Worm (Caenorhabditis elegans): Measurements from ENCODE around the gene T21C9.6.

T21C9.6 gene

DNA sequence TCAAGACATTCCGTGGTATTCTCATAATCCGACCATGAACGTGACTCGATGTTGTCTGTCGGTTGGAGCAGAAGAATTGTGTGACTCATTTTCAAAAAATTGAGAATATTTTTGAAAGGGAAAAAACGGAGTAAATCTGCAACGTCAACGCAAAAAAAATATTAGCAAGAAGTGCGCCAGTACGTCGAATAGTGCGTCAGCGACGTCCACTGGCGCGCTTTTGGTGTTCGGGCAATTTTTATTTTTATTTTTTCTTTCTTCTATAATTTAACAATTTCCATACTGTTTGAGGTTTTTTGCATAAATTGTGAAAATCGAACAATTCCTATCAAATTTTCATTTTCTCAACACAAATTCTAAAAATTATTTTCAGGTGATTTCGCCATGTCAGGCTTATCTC, 2.7 kb upstream of the T21C9.6 start, which contains the start of the genes erh-1 and lpd-9 (continued):
- TF ChIP-seq nhr-6 (tag; optimal IDR thresholded peaks at IDR 0.05) = no peak
- 0 out of 2 replicates have a peak, but pooled peaks have one; percentile 24 for TF ChIP-seq arid-1 (GFP tag; conservative IDR thresholded peaks at IDR 0.05)
- TF ChIP-seq T20F7.1 (GFP tag; optimal IDR thresholded peaks at IDR 0.05) = peak; percentile 74
- peak; percentile 52 for TF ChIP-seq spr-1 (tag; optimal IDR thresholded peaks at IDR 0.05)
- no peak for TF ChIP-seq unc-62 (GFP tag; optimal IDR thresholded peaks at IDR 0.05 in 1 of 2)
- TF ChIP-seq unc-62 (tag; optimal IDR thresholded peaks at IDR 0.05) = no peak
- TF ChIP-seq R02D3.7 (tag; optimal IDR thresholded peaks at IDR 0.05) = no peak
- no peak for TF ChIP-seq aha-1 (tag)
- no peak for TF ChIP-seq ces-1 (GFP tag; optimal IDR thresholded peaks at IDR 0.05)
- TF ChIP-seq nhr-10 (tag; optimal IDR thresholded peaks at IDR 0.05) = no peak

DNA sequence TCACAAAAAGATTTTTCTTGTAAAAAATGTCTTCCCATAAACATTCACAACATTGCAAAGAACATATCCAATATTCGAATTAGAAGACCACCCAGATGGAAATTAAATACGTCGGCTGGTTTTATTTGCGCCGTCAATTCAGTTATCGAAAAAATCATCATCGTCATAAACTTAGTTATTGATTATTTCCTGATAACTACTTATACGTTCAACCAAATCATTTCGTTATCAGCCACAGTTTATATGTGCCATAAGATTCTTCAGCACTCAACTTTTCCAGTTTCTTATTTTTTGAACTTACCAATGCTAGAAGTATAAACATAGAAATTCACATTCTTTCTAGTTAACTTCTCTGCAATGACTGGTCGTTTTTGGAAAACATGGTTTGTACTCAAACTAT, 1.0 kb upstream of the T21C9.6 start:
- TF ChIP-seq ceh-20 (GFP tag; IDR thresholded peaks at IDR 0.05) = no peak
- no peak for TF ChIP-seq hif-1 (tag; optimal IDR thresholded peaks at IDR 0.05)
- no peak for TF ChIP-seq Y105C5A.15 (GFP tag; IDR thresholded peaks at IDR 0.05)
- TF ChIP-seq dmd-6 (GFP tag; IDR thresholded peaks at IDR 0.05) = peak; percentile 58; the same call in 1 of the 2 replicates
- peak; percentile 88 for TF ChIP-seq php-3 (GFP tag; IDR thresholded peaks at IDR 0.05)
- TF ChIP-seq pqm-1 (tag; optimal IDR thresholded peaks at IDR 0.05) = peak; percentile 83
- peak; percentile 46 for TF ChIP-seq hlh-11 (tag; optimal IDR thresholded peaks at IDR 0.05)
- TF ChIP-seq dve-1 (tag; optimal IDR thresholded peaks at IDR 0.05; ENCODE audit: insufficient read depth) = peak; percentile 27
- TF ChIP-seq nhr-77 (tag; optimal IDR thresholded peaks at IDR 0.05) = peak; percentile 29
- TF ChIP-seq ztf-7 (tag; optimal IDR thresholded peaks at IDR 0.05) = no peak
- TF ChIP-seq lsy-2 (tag; optimal IDR thresholded peaks at IDR 0.05) = no peak
- peak; percentile 72 for TF ChIP-seq nhr-28 (tag; optimal IDR thresholded peaks at IDR 0.05)
- TF ChIP-seq zip-2 (tag; optimal IDR thresholded peaks at IDR 0.05) = no peak
- no peak for TF ChIP-seq daf-16 (GFP tag; optimal IDR thresholded peaks at IDR 0.05)
- peak; percentile 57 for TF ChIP-seq daf-16 (tag; optimal IDR thresholded peaks at IDR 0.05)

DNA sequence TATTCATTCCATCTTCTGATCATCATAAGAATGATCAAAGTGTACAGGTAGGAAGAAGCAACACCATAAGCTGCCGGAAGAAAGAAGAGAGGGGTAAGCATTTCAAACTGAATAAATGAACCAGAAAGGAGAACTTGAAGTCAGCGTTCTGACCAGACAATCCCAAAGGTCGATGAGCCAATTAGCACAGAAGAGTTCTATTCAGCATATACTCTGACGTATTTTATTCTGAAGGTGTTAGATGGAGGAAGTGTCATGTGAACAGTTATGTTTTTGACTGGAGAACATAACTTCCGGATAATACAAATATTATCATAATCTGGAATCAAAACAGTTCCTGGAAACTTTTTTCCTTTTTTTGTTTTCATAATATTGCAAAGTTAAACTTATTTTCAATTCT, 7.0 kb downstream of the T21C9.6 start, which contains the start of gene srg-32:
TSS of gene srg-32 (minus strand) at position 101 of the 400 bp plus-strand sequence.
- TF ChIP-seq ceh-82 (tag; optimal IDR thresholded peaks at IDR 0.05) (no peak), nhr-11 (tag; optimal IDR thresholded peaks at IDR 0.05) (no peak), egl-43 (GFP tag; IDR thresholded peaks at IDR 0.05) (no peak), saeg-2 (GFP tag; IDR thresholded peaks at IDR 0.05) (no peak)

DNA sequence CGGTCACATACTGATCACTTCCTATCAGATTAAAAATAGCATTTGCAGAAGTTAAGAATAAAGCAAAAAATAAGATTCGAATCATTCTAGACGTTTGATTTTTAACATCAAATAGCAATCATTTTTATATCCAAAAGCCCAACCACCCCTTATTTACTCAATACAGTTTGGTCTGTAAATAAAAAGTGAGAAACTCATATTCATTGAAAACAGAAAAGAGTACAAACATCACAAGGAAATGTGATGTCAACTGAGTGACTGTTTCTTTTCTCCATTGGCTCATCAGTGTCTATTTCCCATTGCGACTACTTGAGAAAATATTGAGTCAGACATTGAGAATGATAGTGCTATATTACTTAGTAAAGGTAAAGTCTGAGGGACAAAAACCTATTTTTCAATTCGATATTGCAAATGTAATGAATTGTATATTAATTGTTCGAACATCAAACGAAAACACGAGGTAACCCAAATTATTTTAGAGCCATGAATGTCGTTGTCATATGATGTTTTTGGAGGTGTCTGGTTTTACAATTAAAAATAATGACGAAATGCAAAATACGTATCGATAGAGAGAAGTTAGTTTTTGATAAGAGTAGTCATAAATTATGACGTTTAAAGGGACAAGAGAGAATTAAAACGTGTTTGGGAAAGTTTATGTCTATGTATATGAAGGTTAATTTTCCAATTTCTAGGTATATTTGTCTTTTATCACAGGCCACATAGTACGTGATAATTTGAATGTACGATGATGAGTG, 8.3 kb downstream of the T21C9.6 start, which contains the start of gene ttr-23:
TSS of gene ttr-23 (minus strand) at position 87 of the 755 bp plus-strand sequence.
- peak; percentile 4 for TF ChIP-seq nhr-102 (tag; optimal IDR thresholded peaks at IDR 0.05)
- TF ChIP-seq hif-1 (tag; optimal IDR thresholded peaks at IDR 0.05) = peak in 1 of 2 experiments; percentile 74
- TF ChIP-seq ceh-44 (GFP tag; IDR thresholded peaks at IDR 0.05) = no peak
- TF ChIP-seq nhr-48 (tag; optimal IDR thresholded peaks at IDR 0.05) = no peak
- TF ChIP-seq aha-1 (tag) = peak; percentile 37
- TF ChIP-seq ztf-7 (tag; optimal IDR thresholded peaks at IDR 0.05) = peak; percentile 72
- TF ChIP-seq php-3 (GFP tag; IDR thresholded peaks at IDR 0.05) = peak; percentile 60
- no peak for TF ChIP-seq lir-3 (tag; optimal IDR thresholded peaks at IDR 0.05)
- no peak for TF ChIP-seq ctbp-1 (GFP tag; IDR thresholded peaks at IDR 0.05)
- peak in 1 of 2 experiments; percentile 95 for TF ChIP-seq unc-62 (GFP tag; optimal IDR thresholded peaks at IDR 0.05 in 1 of 2)
- no peak for TF ChIP-seq unc-62 (tag; optimal IDR thresholded peaks at IDR 0.05)
- no peak for TF ChIP-seq egl-27 (tag; optimal IDR thresholded peaks at IDR 0.05)
- peak; percentile 78 for TF ChIP-seq dve-1 (tag; optimal IDR thresholded peaks at IDR 0.05; ENCODE audit: insufficient read depth)
- TF ChIP-seq nhr-28 (tag; optimal IDR thresholded peaks at IDR 0.05) = peak; percentile 49
- 0 out of 2 replicates have a peak, but pooled peaks have one; percentile 18 for TF ChIP-seq dmd-6 (GFP tag; IDR thresholded peaks at IDR 0.05)
- no peak for TF ChIP-seq daf-19 (GFP tag; conservative IDR thresholded peaks at IDR 0.05)
- TF ChIP-seq hlh-30 (tag; optimal IDR thresholded peaks at IDR 0.05; ENCODE audit: insufficient read depth) = peak; percentile 14
- TF ChIP-seq hlh-11 (tag; optimal IDR thresholded peaks at IDR 0.05) = peak; percentile 52
- peak; percentile 72 for TF ChIP-seq nhr-77 (tag; optimal IDR thresholded peaks at IDR 0.05)
- peak in 1 of 2 experiments; percentile 35 for TF ChIP-seq mdl-1 (tag; optimal IDR thresholded peaks at IDR 0.05)
- TF ChIP-seq T20F7.1 (GFP tag; optimal IDR thresholded peaks at IDR 0.05) = peak; percentile 21
- no peak for TF ChIP-seq daf-16 (GFP tag; optimal IDR thresholded peaks at IDR 0.05)
- TF ChIP-seq daf-16 (tag; optimal IDR thresholded peaks at IDR 0.05) = peak; percentile 50
- TF ChIP-seq ztf-11 (tag; optimal IDR thresholded peaks at IDR 0.05) = no peak

Data from whole organism, L4 larva.